Fruit fly (Drosophila melanogaster): Measurements from ENCODE around the gene Setd3.
A peak's percentile ranks its signal among the peaks of the same experiment; 100 is the strongest.

The Setd3 gene

DNA sequence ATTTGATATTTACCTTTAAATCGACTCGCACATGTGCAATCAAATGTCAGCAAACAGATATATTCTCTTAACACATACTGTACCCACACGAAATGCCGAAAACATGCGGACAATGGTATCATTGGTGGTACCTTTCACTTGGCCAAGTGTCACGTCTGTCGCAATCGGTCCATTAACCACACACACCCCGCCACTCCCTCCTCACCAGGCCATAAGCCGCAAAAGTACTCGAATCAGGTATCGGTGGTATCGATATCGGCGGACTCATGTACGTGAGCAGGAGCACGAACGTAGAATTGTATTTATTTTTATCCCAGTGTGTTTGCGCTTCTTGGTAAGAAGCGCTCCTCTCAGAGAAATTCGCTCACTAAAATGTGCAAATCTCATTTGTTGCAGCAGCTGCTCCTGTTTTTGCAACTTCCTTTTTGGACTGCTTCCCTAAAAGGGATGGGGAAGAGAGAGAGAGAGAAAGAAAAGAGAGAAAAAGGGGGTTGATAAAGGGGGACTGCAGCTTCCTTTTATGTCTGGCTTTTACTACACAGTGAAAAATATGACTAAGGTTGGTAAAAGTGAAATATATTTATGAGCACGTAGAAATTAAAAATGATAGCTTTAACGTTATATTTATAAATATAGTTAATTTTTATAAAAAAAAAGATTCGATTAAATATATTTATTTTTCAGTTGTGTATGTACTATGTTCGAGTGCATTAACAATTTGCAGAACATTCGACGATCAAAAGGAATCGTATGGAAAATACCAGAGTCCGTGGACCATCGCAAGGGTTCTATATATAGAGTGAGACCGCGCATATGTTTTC is 15.2 kb upstream of the Setd3 start (continued):
- TF ChIP-seq CG5180 (GFP tag; optimal IDR thresholded peaks at IDR 0.05): no peak
- TF ChIP-seq pan (optimal IDR thresholded peaks at IDR 0.05): no peak
- no peak for TF ChIP-seq pan (GFP tag; optimal IDR thresholded peaks at IDR 0.05 in 1 of 2, IDR thresholded peaks at IDR 0.05 in 1 of 2)
- no peak for TF ChIP-seq CG12769 (tag; optimal IDR thresholded peaks at IDR 0.05)
- no peak for TF ChIP-seq psq (GFP tag; optimal IDR thresholded peaks at IDR 0.05)
- peak; percentile 32; the same call in 1 of the 2 replicates for TF ChIP-seq Drgx (GFP tag; IDR thresholded peaks at IDR 0.05)
- TF ChIP-seq mld (GFP tag; IDR thresholded peaks at IDR 0.05; ENCODE audit: partially characterized antibody): no peak
- TF ChIP-seq D19A (tag; optimal IDR thresholded peaks at IDR 0.05): peak; percentile 10
- TF ChIP-seq CG12744 (GFP tag; optimal IDR thresholded peaks at IDR 0.05): no peak
- no peak for TF ChIP-seq D19B (GFP tag; optimal IDR thresholded peaks at IDR 0.05)
- peak; percentile 54 for TF ChIP-seq bbx (GFP tag; IDR thresholded peaks at IDR 0.05; ENCODE audit: partially characterized antibody)
- peak in 1 of 2 experiments; percentile 42 for TF ChIP-seq bsh (GFP tag; optimal IDR thresholded peaks at IDR 0.05)
- no peak for TF ChIP-seq Gug (GFP tag; IDR thresholded peaks at IDR 0.05)
- no peak for TF ChIP-seq YL-1 (GFP tag; optimal IDR thresholded peaks at IDR 0.05)
- TF ChIP-seq E2f2 (GFP tag; IDR thresholded peaks at IDR 0.05): no peak
- TF ChIP-seq ac (GFP tag; optimal IDR thresholded peaks at IDR 0.05): no peak
- no peak for TF ChIP-seq Jarid2 (GFP tag; optimal IDR thresholded peaks at IDR 0.05)
- TF ChIP-seq yki (optimal IDR thresholded peaks at IDR 0.05): no peak
- no peak for TF ChIP-seq CG13296 (GFP tag; optimal IDR thresholded peaks at IDR 0.05)
- no peak for TF ChIP-seq CG17912 (GFP tag; optimal IDR thresholded peaks at IDR 0.05)
- TF ChIP-seq CG3065 (GFP tag; optimal IDR thresholded peaks at IDR 0.05): no peak
- no peak for TF ChIP-seq chn (GFP tag; optimal IDR thresholded peaks at IDR 0.05)
- no peak for TF ChIP-seq Atf3 (GFP tag; optimal IDR thresholded peaks at IDR 0.05)
- TF ChIP-seq CG14441 (GFP tag; IDR thresholded peaks at IDR 0.05): no peak
- no peak for TF ChIP-seq CG6654 (GFP tag; optimal IDR thresholded peaks at IDR 0.05)
- TF ChIP-seq CG8765 (GFP tag; IDR thresholded peaks at IDR 0.05): no peak
- no peak for TF ChIP-seq CG6272 (GFP tag; IDR thresholded peaks at IDR 0.05)
- TF ChIP-seq CG9609 (GFP tag; optimal IDR thresholded peaks at IDR 0.05): no peak
- peak; percentile 3 for TF ChIP-seq bcd (GFP tag; optimal IDR thresholded peaks at IDR 0.05)
- no peak for TF ChIP-seq ci (GFP tag; IDR thresholded peaks at IDR 0.05)
- no peak for TF ChIP-seq CG8478 (optimal IDR thresholded peaks at IDR 0.05)
- no peak for TF ChIP-seq trem (tag; optimal IDR thresholded peaks at IDR 0.05)
- no peak for TF ChIP-seq CG42726 (GFP tag; IDR thresholded peaks at IDR 0.05; ENCODE audit: partially characterized antibody)
- TF ChIP-seq lbe (GFP tag; optimal IDR thresholded peaks at IDR 0.05): no peak
- TF ChIP-seq CG1603 (tag; optimal IDR thresholded peaks at IDR 0.05): no peak
- no peak for TF ChIP-seq CG13123 (GFP tag; optimal IDR thresholded peaks at IDR 0.05)
- no peak for TF ChIP-seq Dbx (GFP tag; IDR thresholded peaks at IDR 0.05)
- TF ChIP-seq bab2 (GFP tag; optimal IDR thresholded peaks at IDR 0.05): no peak
- TF ChIP-seq Hmx (GFP tag; optimal IDR thresholded peaks at IDR 0.05): no peak
- no peak for TF ChIP-seq Doc3 (GFP tag; IDR thresholded peaks at IDR 0.05; ENCODE audit: partially characterized antibody)
- TF ChIP-seq CG14014 (GFP tag; IDR thresholded peaks at IDR 0.05): no peak
- TF ChIP-seq ash1 (GFP tag; optimal IDR thresholded peaks at IDR 0.05): no peak
- TF ChIP-seq twi (tag; optimal IDR thresholded peaks at IDR 0.05): peak; percentile 13
- TF ChIP-seq amos (GFP tag; IDR thresholded peaks at IDR 0.05; ENCODE audit: partially characterized antibody): no peak
- TF ChIP-seq seq (GFP tag; IDR thresholded peaks at IDR 0.05): no peak
- no peak for TF ChIP-seq sob (GFP tag; IDR thresholded peaks at IDR 0.05)
- no peak for TF ChIP-seq BtbVII (GFP tag; optimal IDR thresholded peaks at IDR 0.05)
- no peak for TF ChIP-seq schlank (tag; optimal IDR thresholded peaks at IDR 0.05)
- TF ChIP-seq Trl (optimal IDR thresholded peaks at IDR 0.05): peak; percentile 9 to 26
- TF ChIP-seq Trl (GFP tag; optimal IDR thresholded peaks at IDR 0.05): no peak
